Fruit fly (Drosophila melanogaster): ENCODE data around the gene Hmr.

- TF ChIP-seq CG12605 (GFP tag; IDR thresholded peaks at IDR 0.05) (no peak), CG34367 (tag; optimal IDR thresholded peaks at IDR 0.05) (peak; percentile 5), D1 (tag; optimal IDR thresholded peaks at IDR 0.05) (no peak), Ets98B (GFP tag; IDR thresholded peaks at IDR 0.05) (no peak), CG14655 (GFP tag; optimal IDR thresholded peaks at IDR 0.05) (peak; percentile 41), CG13204 (GFP tag; optimal IDR thresholded peaks at IDR 0.05) (peak; percentile 17), CG17806 (tag; optimal IDR thresholded peaks at IDR 0.05) (peak; percentile 30), fd96Ca (GFP tag; IDR thresholded peaks at IDR 0.05) (no peak), Pif1B (GFP tag; optimal IDR thresholded peaks at IDR 0.05) (no peak), CG15710 (tag; optimal IDR thresholded peaks at IDR 0.05) (peak; percentile 49), rn (GFP tag; IDR thresholded peaks at IDR 0.05) (no peak)
These were observed 15.1 kb downstream of the Hmr start for dm6 chrX:10580459-10581103.
